Worm (Caenorhabditis elegans) whole organism, L1 larva: ENCODE measurements around the gene btb-8.

ENCODE experiments used
- ceh-82 ChIP-seq, 3 experiments: fragments of 150-350 bp in 1 of 3; sonication (generic microtip) in 2 of 3; optimal IDR thresholded peaks; 2 replicates each; lab custom pipeline; 2014 to 2017; ENCODE audit warnings: missing biosample characterization in 3 of 3, missing genetic modification characterization in 3 of 3
- hlh-17 ChIP-seq: fragments of 200-800 bp; sonication (Bioruptor generic); optimal IDR thresholded peaks from 2 replicates; lab custom pipeline; 2018; ENCODE audit warnings: missing genetic modification characterization, mild to moderate bottlenecking, missing compliant biosample characterization, moderate library complexity, borderline replicate concordance
- hpl-2 ChIP-seq: fragments of 150-350 bp; optimal IDR thresholded peaks from 2 replicates; lab custom pipeline; 2014; ENCODE audit warnings: missing biosample characterization, missing genetic modification reagents, missing genetic modification characterization
- lin-39 ChIP-seq: fragments of 150-350 bp; optimal IDR thresholded peaks from 2 replicates; lab custom pipeline; 2014; ENCODE audit warnings: missing biosample characterization, missing genetic modification reagents, missing genetic modification characterization
- lir-3 ChIP-seq: sonication (generic microtip); optimal IDR thresholded peaks from 2 replicates; lab custom pipeline; 2016; ENCODE audit warnings: mild to moderate bottlenecking, missing genetic modification characterization, moderate library complexity, missing compliant biosample characterization; ENCODE audit not compliant: poor library complexity
- pag-3 ChIP-seq: sonication (generic microtip); optimal IDR thresholded peaks from 2 replicates; lab custom pipeline; 2017; ENCODE audit warnings: missing genetic modification characterization, mild to moderate bottlenecking, missing compliant biosample characterization, antibody characterized with exemption, borderline replicate concordance; ENCODE audit not compliant: insufficient read depth
- snpc-4 ChIP-seq: fragments of 150-350 bp; optimal IDR thresholded peaks from 2 replicates; lab custom pipeline; 2014; ENCODE audit warnings: missing biosample characterization, missing genetic modification characterization
- unc-62 ChIP-seq: fragments of 150-350 bp; optimal IDR thresholded peaks from 2 replicates; lab custom pipeline; 2014; ENCODE audit warnings: missing biosample characterization, missing genetic modification reagents, missing genetic modification characterization
- zip-4 ChIP-seq: fragments of 200-800 bp; sonication (Bioruptor generic); optimal IDR thresholded peaks from 2 replicates; lab custom pipeline; 2018; ENCODE audit warnings: mild to moderate bottlenecking, missing genetic modification characterization, moderate library complexity, missing compliant biosample characterization
- ztf-11 ChIP-seq, 2 experiments: sonication (generic microtip); optimal IDR thresholded peaks; 2 replicates each; lab custom pipeline; 2016 to 2017; ENCODE audit warnings: missing genetic modification characterization in 2 of 2, missing biosample characterization in 1 of 2, missing compliant biosample characterization in 1 of 2
- ztf-4 ChIP-seq: fragments of 150-350 bp; optimal IDR thresholded peaks from 2 replicates; lab custom pipeline; 2014; ENCODE audit warnings: missing biosample characterization, missing genetic modification characterization

DNA sequence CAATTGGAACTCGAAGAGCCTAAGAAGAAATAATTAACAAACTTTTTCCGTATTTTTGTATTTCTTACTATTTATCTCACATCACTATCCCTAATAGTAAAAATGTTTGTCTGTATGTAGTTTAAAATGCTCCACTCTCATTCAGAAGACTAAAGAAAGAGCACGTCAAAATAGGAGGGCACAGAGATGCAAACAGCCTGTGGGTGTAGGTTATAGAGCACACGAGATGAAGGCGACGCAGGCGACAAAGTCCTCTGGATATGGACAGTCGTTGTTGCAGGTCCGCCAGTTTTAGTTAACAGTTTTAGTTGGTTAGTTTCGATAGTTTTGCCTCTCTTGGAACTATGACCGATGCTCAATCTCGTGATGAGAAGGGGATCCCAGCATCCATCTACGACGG is 9.4 kb downstream of the btb-8 start, which contains the start of gene ceh-82:
- no peak for TF ChIP-seq hpl-2 (GFP tag; lab: Kevin White, UChicago)
- TF ChIP-seq ceh-82 (tag; optimal IDR thresholded peaks at IDR 0.05; lab: Kevin White, UChicago): no peak
- TF ChIP-seq snpc-4 (tag; lab: Kevin White, UChicago): no peak
- no peak for TF ChIP-seq pag-3 (tag; lab: Kevin White, UChicago)
- no peak for TF ChIP-seq zip-4 (GFP tag; lab: Kevin White, UChicago)
- no peak for TF ChIP-seq ztf-11 (tag; optimal IDR thresholded peaks at IDR 0.05; lab: Kevin White, UChicago)
- no peak for TF ChIP-seq hlh-17 (GFP tag; lab: Kevin White, UChicago)
- no peak for TF ChIP-seq ztf-4 (tag; lab: Kevin White, UChicago)
- no peak for TF ChIP-seq lir-3 (tag; lab: Kevin White, UChicago)
- no peak for TF ChIP-seq unc-62 (GFP tag; lab: Kevin White, UChicago)
- TF ChIP-seq lin-39 (tag; lab: Kevin White, UChicago): no peak
